Fruit fly (Drosophila melanogaster): ENCODE data around the gene E5.
A peak's percentile ranks its signal among the peaks of the same experiment; 100 is the strongest.

E5 gene

DNA sequence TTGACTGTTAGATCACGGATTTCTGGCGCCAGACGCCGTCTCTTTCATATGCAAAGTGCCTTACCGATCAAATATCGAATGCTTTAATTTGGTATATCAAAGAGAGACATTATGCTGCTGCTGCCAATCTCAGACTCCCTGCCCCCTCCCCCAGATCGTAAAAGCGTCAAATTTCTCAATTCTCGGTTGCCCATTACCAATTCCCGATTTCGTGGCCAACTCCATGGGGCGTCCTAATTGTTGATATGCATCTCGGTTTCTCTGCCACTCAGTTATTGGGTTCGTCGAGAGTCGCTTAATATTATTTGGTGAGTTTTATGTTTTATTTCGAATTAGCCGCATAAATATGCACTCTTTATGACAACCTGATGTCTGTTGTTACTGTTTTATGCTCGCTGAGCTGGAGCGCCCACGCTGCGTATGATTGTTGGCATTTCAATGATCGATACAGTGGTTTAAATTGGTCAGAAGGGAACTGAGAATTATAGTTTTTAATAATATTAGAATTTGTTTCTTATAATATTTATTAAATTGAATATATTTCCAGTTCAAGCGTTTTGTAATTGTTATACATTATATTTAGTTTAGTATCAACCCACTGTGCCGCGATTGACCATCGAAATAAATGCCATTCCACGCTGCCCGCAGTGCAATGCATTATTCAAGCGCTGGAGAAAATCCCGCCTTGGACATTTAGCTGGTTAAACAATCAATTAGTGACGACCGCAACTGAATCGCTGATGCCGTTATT lies 32.8 kb upstream of the E5 start (continued):
- TF ChIP-seq row (GFP tag; IDR thresholded peaks at IDR 0.05) (peak; percentile 52), CG4730 (GFP tag; IDR thresholded peaks at IDR 0.05) (no peak), CG13894 (tag; optimal IDR thresholded peaks at IDR 0.05) (no peak), CG31441 (GFP tag; IDR thresholded peaks at IDR 0.05) (peak; percentile 68), CG17186 (GFP tag; optimal IDR thresholded peaks at IDR 0.05) (no peak), Hsf (GFP tag; optimal IDR thresholded peaks at IDR 0.05) (no peak), CG4707 (GFP tag; optimal IDR thresholded peaks at IDR 0.05) (peak; percentile 34), CG13287 (GFP tag; IDR thresholded peaks at IDR 0.05; ENCODE audit: partially characterized antibody) (no peak), NFAT (GFP tag; IDR thresholded peaks at IDR 0.05) (no peak), cwo (GFP tag; optimal IDR thresholded peaks at IDR 0.05) (no peak), CG10959 (GFP tag; IDR thresholded peaks at IDR 0.05) (peak; percentile 46; the same call in 1 of the 2 replicates), ash1 (GFP tag; optimal IDR thresholded peaks at IDR 0.05) (no peak), CG12299 (tag; optimal IDR thresholded peaks at IDR 0.05) (no peak), lov (optimal IDR thresholded peaks at IDR 0.05) (no peak), lov (GFP tag; IDR thresholded peaks at IDR 0.05) (no peak), slou (GFP tag; optimal IDR thresholded peaks at IDR 0.05) (no peak), CG6854 (GFP tag; optimal IDR thresholded peaks at IDR 0.05) (no peak), chm (GFP tag; IDR thresholded peaks at IDR 0.05) (no peak), Mad (GFP tag; optimal IDR thresholded peaks at IDR 0.05) (no peak), en (GFP tag; optimal IDR thresholded peaks at IDR 0.05) (no peak), jumu (GFP tag; optimal IDR thresholded peaks at IDR 0.05) (no peak), HLH54F (GFP tag; optimal IDR thresholded peaks at IDR 0.05) (no peak), CG43689 (GFP tag; IDR thresholded peaks at IDR 0.05) (no peak), CG6683 (GFP tag; optimal IDR thresholded peaks at IDR 0.05) (no peak), CG11398 (GFP tag; optimal IDR thresholded peaks at IDR 0.05) (no peak), CG1602 (GFP tag; optimal IDR thresholded peaks at IDR 0.05) (peak; percentile 16), pita (GFP tag; optimal IDR thresholded peaks at IDR 0.05) (no peak), Nf-YA (GFP tag; IDR thresholded peaks at IDR 0.05) (no peak), CG13624 (GFP tag; optimal IDR thresholded peaks at IDR 0.05) (no peak), dmrt99B (tag; optimal IDR thresholded peaks at IDR 0.05) (peak; percentile 75), CG4617 (GFP tag; optimal IDR thresholded peaks at IDR 0.05; ENCODE audit: borderline replicate concordance) (no peak), CG7357 (GFP tag; IDR thresholded peaks at IDR 0.05) (no peak), CG30403 (GFP tag; optimal IDR thresholded peaks at IDR 0.05) (peak; percentile 19), CG34376 (GFP tag; optimal IDR thresholded peaks at IDR 0.05) (no peak), CG14441 (GFP tag; IDR thresholded peaks at IDR 0.05) (peak; percentile 32; the same call in 1 of the 2 replicates), CG15601 (tag; optimal IDR thresholded peaks at IDR 0.05) (peak; percentile 1), klu (GFP tag; IDR thresholded peaks at IDR 0.05) (no peak), sc (optimal IDR thresholded peaks at IDR 0.05) (no peak), sc (GFP tag; optimal IDR thresholded peaks at IDR 0.05) (peak; percentile 19), hb (GFP tag; IDR thresholded peaks at IDR 0.05; ENCODE audit: partially characterized antibody) (no peak), bab2 (GFP tag; optimal IDR thresholded peaks at IDR 0.05) (no peak), Sox102F (GFP tag; optimal IDR thresholded peaks at IDR 0.05) (peak; percentile 78), ase (GFP tag; IDR thresholded peaks at IDR 0.05) (peak; percentile 42; the same call in 1 of the 3 replicates), maf-S (GFP tag; optimal IDR thresholded peaks at IDR 0.05) (no peak), CG15269 (tag; optimal IDR thresholded peaks at IDR 0.05) (peak; percentile 53), Gsc (GFP tag; IDR thresholded peaks at IDR 0.05) (0 out of 2 replicates have a peak, but pooled peaks have one; percentile 27), CG17328 (GFP tag; IDR thresholded peaks at IDR 0.05) (peak; percentile 63), CHES-1-like (GFP tag; optimal IDR thresholded peaks at IDR 0.05) (no peak), CG11695 (GFP tag; IDR thresholded peaks at IDR 0.05) (peak; percentile 46; the same call in 1 of the 3 replicates), pho (GFP tag; optimal IDR thresholded peaks at IDR 0.05) (no peak), ken (GFP tag; IDR thresholded peaks at IDR 0.05) (0 out of 3 replicates have a peak, but pooled peaks have one; percentile 27)

Data from whole organism, embryonic.